Fruit fly (Drosophila melanogaster) whole organism, embryonic: ENCODE measurements around the gene PIG-U.

Source experiments
- Bgb ChIP-seq: fragments of 200-800 bp; sonication (Bioruptor generic); IDR thresholded peaks from 2 replicates; pipeline ENCODE4 v1.3.6; 2022; ENCODE audit warnings: missing biosample characterization, missing genetic modification characterization; ENCODE audit not compliant: partially characterized antibody
- CG11560 ChIP-seq: fragments of 200-800 bp; sonication (Bioruptor generic); IDR thresholded peaks from 3 replicates; pipeline ENCODE4 v1.3.6; 2022; ENCODE audit warnings: missing biosample characterization, missing genetic modification characterization
- CG12219 ChIP-seq: fragments of 200-800 bp; sonication (Bioruptor generic); optimal IDR thresholded peaks from 3 replicates; lab custom pipeline; 2018; ENCODE audit warnings: missing biosample characterization, mild to moderate bottlenecking, missing genetic modification characterization
- CG13287 ChIP-seq: fragments of 200-800 bp; sonication (Bioruptor generic); IDR thresholded peaks from 2 replicates; pipeline ENCODE4 v1.3.6; 2022; ENCODE audit warnings: missing biosample characterization, missing genetic modification characterization; ENCODE audit not compliant: partially characterized antibody
- CG13624 ChIP-seq: fragments of 200-800 bp; sonication (Bioruptor generic); optimal IDR thresholded peaks from 2 replicates; lab custom pipeline; 2016; ENCODE audit warnings: missing biosample characterization, missing genetic modification characterization
- CG14710 ChIP-seq: fragments of 200-800 bp; sonication (Bioruptor generic); optimal IDR thresholded peaks from 3 replicates; lab custom pipeline; 2019; ENCODE audit warnings: missing biosample characterization, mild to moderate bottlenecking, missing genetic modification characterization, moderate library complexity
- CG15011 ChIP-seq: fragments of 200-800 bp; sonication (Bioruptor generic); optimal IDR thresholded peaks from 3 replicates; lab custom pipeline; 2018; ENCODE audit warnings: missing biosample characterization, mild to moderate bottlenecking, missing genetic modification characterization
- CG15479 ChIP-seq: fragments of 200-800 bp; sonication (Bioruptor generic); optimal IDR thresholded peaks from 3 replicates; lab custom pipeline; 2019; ENCODE audit warnings: missing biosample characterization, mild to moderate bottlenecking, missing genetic modification characterization, moderate library complexity
- CG15514 ChIP-seq: fragments of 200-800 bp; sonication (Bioruptor generic); optimal IDR thresholded peaks from 3 replicates; lab custom pipeline; 2017; ENCODE audit warnings: missing biosample characterization, missing genetic modification characterization, mild to moderate bottlenecking, moderate library complexity, missing genetic modification reagents
- CG15601 ChIP-seq: fragments of 200-800 bp; sonication (Bioruptor generic); optimal IDR thresholded peaks from 3 replicates; lab custom pipeline; 2019; ENCODE audit warnings: missing biosample characterization, mild to moderate bottlenecking, missing genetic modification characterization, moderate library complexity
- CG1602 ChIP-seq: fragments of 200-800 bp; sonication (Bioruptor generic); optimal IDR thresholded peaks from 3 replicates; lab custom pipeline; 2016; ENCODE audit warnings: missing biosample characterization, missing genetic modification characterization
- CG1603 ChIP-seq: fragments of 200-800 bp; sonication (Bioruptor generic); optimal IDR thresholded peaks from 2 replicates; lab custom pipeline; 2019; ENCODE audit warnings: missing biosample characterization, mild to moderate bottlenecking, missing genetic modification characterization, moderate library complexity
- CG17186 ChIP-seq: fragments of 200-800 bp; sonication (Bioruptor generic); optimal IDR thresholded peaks from 3 replicates; lab custom pipeline; 2017; ENCODE audit warnings: missing biosample characterization, missing genetic modification reagents, missing genetic modification characterization
- CG17829 ChIP-seq: fragments of 200-800 bp; optimal IDR thresholded peaks from 2 replicates; lab custom pipeline; 2019; ENCODE audit warnings: missing biosample characterization, mild to moderate bottlenecking, missing genetic modification characterization, moderate library complexity
- CG4282 ChIP-seq: fragments of 200-800 bp; sonication (Bioruptor generic); optimal IDR thresholded peaks from 2 replicates; lab custom pipeline; 2016; ENCODE audit warnings: missing biosample characterization, missing genetic modification characterization
- CG4404 ChIP-seq: fragments of 200-800 bp; sonication (Bioruptor generic); IDR thresholded peaks from 2 replicates; pipeline ENCODE4 v1.3.6; 2022; ENCODE audit warnings: missing biosample characterization, missing genetic modification characterization
- CG6175 ChIP-seq: fragments of 200-800 bp; sonication (Bioruptor generic); IDR thresholded peaks from 3 replicates; pipeline ENCODE4 v1.3.6; 2022; ENCODE audit warnings: missing biosample characterization, missing genetic modification characterization
- CG6791 ChIP-seq: fragments of 200-800 bp; sonication (Bioruptor generic); IDR thresholded peaks from 3 replicates; pipeline ENCODE4 v1.3.6; 2022; ENCODE audit warnings: missing biosample characterization, missing genetic modification characterization; ENCODE audit not compliant: partially characterized antibody
- CG8478 ChIP-seq: fragments of >200 bp; optimal IDR thresholded peaks from 2 replicates; lab custom pipeline; 2018
- CG9727 ChIP-seq: fragments of 200-800 bp; sonication (Bioruptor generic); optimal IDR thresholded peaks from 3 replicates; lab custom pipeline; 2017; ENCODE audit warnings: missing biosample characterization, mild to moderate bottlenecking, missing genetic modification characterization
- CkIIα-i1 ChIP-seq: fragments of 200-800 bp; sonication (Bioruptor generic); IDR thresholded peaks from 2 replicates; pipeline ENCODE4 v1.3.6; 2022; ENCODE audit warnings: missing biosample characterization, missing genetic modification characterization
- Dip3 ChIP-seq: fragments of 200-800 bp; sonication (Bioruptor generic); optimal IDR thresholded peaks from 3 replicates; lab custom pipeline; 2016; ENCODE audit warnings: missing biosample characterization, missing genetic modification characterization
- Eip74EF ChIP-seq, 2 experiments: fragments of 200-800 bp in 1 of 2; fragments of >200 bp in 1 of 2; sonication (Bioruptor generic) in 1 of 2; optimal IDR thresholded peaks; 2 replicates each; lab custom pipeline; 2017 to 2019; ENCODE audit warnings: missing biosample characterization in 2 of 2, missing genetic modification characterization in 2 of 2, mild to moderate bottlenecking in 1 of 2, moderate library complexity in 1 of 2
- HLH4C ChIP-seq: fragments of 200-800 bp; sonication (Bioruptor generic); IDR thresholded peaks from 3 replicates; pipeline ENCODE4 v1.3.6; 2022; ENCODE audit warnings: missing biosample characterization, missing genetic modification characterization; ENCODE audit not compliant: partially characterized antibody
- Max ChIP-seq: fragments of 200-800 bp; sonication (Bioruptor generic); optimal IDR thresholded peaks from 2 replicates; lab custom pipeline; 2016; ENCODE audit warnings: missing biosample characterization, mild to moderate bottlenecking, missing genetic modification characterization
- NC2α ChIP-seq: fragments of 200-800 bp; sonication (Bioruptor generic); optimal IDR thresholded peaks from 2 replicates; lab custom pipeline; 2016; ENCODE audit warnings: missing biosample characterization, missing genetic modification characterization
- Pdp1 ChIP-seq, 2 experiments: fragments of 200-800 bp; sonication (Bioruptor generic); optimal IDR thresholded peaks; 3 replicates each; lab custom pipeline; 2016; ENCODE audit warnings: missing biosample characterization in 2 of 2, missing genetic modification characterization in 2 of 2, mild to moderate bottlenecking in 1 of 2, moderate library complexity in 1 of 2
- Sry-δ ChIP-seq: fragments of 200-800 bp; sonication (Bioruptor generic); optimal IDR thresholded peaks from 2 replicates; lab custom pipeline; 2016; ENCODE audit warnings: missing biosample characterization, missing genetic modification characterization
- TFAM ChIP-seq: fragments of 200-800 bp; sonication (Bioruptor generic); optimal IDR thresholded peaks from 2 replicates; lab custom pipeline; 2017; ENCODE audit warnings: missing biosample characterization, missing genetic modification characterization, inconsistent platforms
- Vsx1 ChIP-seq: fragments of 200-800 bp; sonication (Bioruptor generic); optimal IDR thresholded peaks from 2 replicates; lab custom pipeline; 2017; ENCODE audit warnings: missing biosample characterization, mild to moderate bottlenecking, missing genetic modification characterization, missing genetic modification reagents
- ato ChIP-seq: fragments of 200-800 bp; sonication (Bioruptor generic); IDR thresholded peaks from 2 replicates; pipeline ENCODE4 v1.3.6; 2022; ENCODE audit warnings: missing biosample characterization, missing genetic modification characterization; ENCODE audit not compliant: partially characterized antibody
- bbx ChIP-seq: fragments of 200-800 bp; sonication (Bioruptor generic); IDR thresholded peaks from 2 replicates; pipeline ENCODE4 v1.3.6; 2022; ENCODE audit warnings: missing biosample characterization, missing genetic modification characterization; ENCODE audit not compliant: partially characterized antibody
- cas ChIP-seq: fragments of 200-800 bp; sonication (Bioruptor generic); IDR thresholded peaks from 2 replicates; pipeline ENCODE4 v1.3.6; 2022; ENCODE audit warnings: missing biosample characterization, missing genetic modification characterization
- crp ChIP-seq, 2 experiments: fragments of 200-800 bp; sonication (Bioruptor generic); optimal IDR thresholded peaks; 2 replicates in 1 of 2; 3 replicates in 1 of 2; lab custom pipeline; 2017; ENCODE audit warnings: missing biosample characterization in 2 of 2, missing genetic modification characterization in 2 of 2, mild to moderate bottlenecking in 1 of 2, moderate library complexity in 1 of 2
- exex ChIP-seq: fragments of 200-800 bp; sonication (Bioruptor generic); optimal IDR thresholded peaks from 4 replicates; lab custom pipeline; 2018; ENCODE audit warnings: missing biosample characterization, mild to moderate bottlenecking, missing genetic modification characterization, moderate library complexity
- gfzf ChIP-seq: fragments of 200-800 bp; sonication (Bioruptor generic); optimal IDR thresholded peaks from 2 replicates; lab custom pipeline; 2016; ENCODE audit warnings: missing biosample characterization, mild to moderate bottlenecking, missing genetic modification characterization, moderate library complexity
- hb ChIP-seq: fragments of 200-800 bp; sonication (Bioruptor generic); IDR thresholded peaks from 3 replicates; pipeline ENCODE4 v1.3.6; 2022; ENCODE audit warnings: missing biosample characterization, missing genetic modification characterization; ENCODE audit not compliant: partially characterized antibody
- hbn ChIP-seq: fragments of 200-800 bp; sonication (Bioruptor generic); IDR thresholded peaks from 2 replicates; pipeline ENCODE4 v1.3.6; 2022; ENCODE audit warnings: missing biosample characterization, missing genetic modification characterization; ENCODE audit not compliant: partially characterized antibody
- inv ChIP-seq: fragments of 200-800 bp; sonication (Bioruptor generic); IDR thresholded peaks from 2 replicates; pipeline ENCODE4 v1.3.6; 2022; ENCODE audit warnings: missing biosample characterization, missing genetic modification characterization; ENCODE audit not compliant: partially characterized antibody
- jing ChIP-seq: fragments of 200-800 bp; sonication (Bioruptor generic); optimal IDR thresholded peaks from 2 replicates; lab custom pipeline; 2018; ENCODE audit warnings: missing biosample characterization, mild to moderate bottlenecking, missing genetic modification characterization
- nmo ChIP-seq: fragments of 200-800 bp; sonication (Bioruptor generic); optimal IDR thresholded peaks from 2 replicates; lab custom pipeline; 2018; ENCODE audit warnings: missing biosample characterization, mild to moderate bottlenecking, missing genetic modification characterization, moderate library complexity
- oc ChIP-seq: fragments of 200-800 bp; sonication (Bioruptor generic); optimal IDR thresholded peaks from 2 replicates; lab custom pipeline; 2018; ENCODE audit warnings: missing biosample characterization, mild to moderate bottlenecking, missing genetic modification characterization, moderate library complexity
- p53 ChIP-seq: fragments of 200-800 bp; sonication (Bioruptor generic); optimal IDR thresholded peaks from 2 replicates; lab custom pipeline; 2016; ENCODE audit warnings: missing biosample characterization, missing genetic modification characterization
- phol ChIP-seq: fragments of 200-800 bp; sonication (Bioruptor generic); optimal IDR thresholded peaks from 3 replicates; lab custom pipeline; 2018; ENCODE audit warnings: missing biosample characterization, mild to moderate bottlenecking, missing genetic modification characterization, moderate library complexity
- pita ChIP-seq: fragments of 200-800 bp; sonication (Bioruptor generic); optimal IDR thresholded peaks from 2 replicates; lab custom pipeline; 2017; ENCODE audit warnings: missing biosample characterization, mild to moderate bottlenecking, missing genetic modification characterization
- pzg ChIP-seq: fragments of 200-800 bp; sonication (Bioruptor generic); optimal IDR thresholded peaks from 3 replicates; lab custom pipeline; 2018; ENCODE audit warnings: missing biosample characterization, mild to moderate bottlenecking, missing genetic modification characterization, moderate library complexity
- ranshi ChIP-seq: fragments of 200-800 bp; sonication (Bioruptor generic); IDR thresholded peaks from 2 replicates; pipeline ENCODE4 v1.3.6; 2022; ENCODE audit warnings: missing biosample characterization, missing genetic modification characterization
- wek ChIP-seq: fragments of 200-800 bp; sonication (Bioruptor generic); optimal IDR thresholded peaks from 3 replicates; lab custom pipeline; 2018; ENCODE audit warnings: missing biosample characterization, mild to moderate bottlenecking, missing genetic modification characterization, moderate library complexity

The PIG-U gene

dm6 chr2L:8477971-8478370 is 36.9 kb upstream of the PIG-U start (continued):
- TF ChIP-seq Eip74EF (GFP tag; optimal IDR thresholded peaks at IDR 0.05; lab: Kevin White, UChicago) (peak in 1 of 2 experiments; percentile 90), ato (GFP tag; lab: Robert Waterston, UW) (0 out of 2 replicates have a peak, but pooled peaks have one; percentile 29), nmo (peak; percentile 35), cas (GFP tag; lab: Robert Waterston, UW) (no peak), ranshi (GFP tag; lab: Robert Waterston, UW) (no peak), Vsx1 (GFP tag; lab: Kevin White, UChicago) (no peak), CG1602 (GFP tag; lab: Kevin White, UChicago) (no peak), Sry-δ (GFP tag; lab: Kevin White, UChicago) (peak; percentile 69), CG13624 (GFP tag; lab: Kevin White, UChicago) (peak; percentile 5), pita (GFP tag; lab: Kevin White, UChicago) (peak; percentile 12), CG15011 (no peak), gfzf (GFP tag; lab: Kevin White, UChicago) (peak; percentile 23), NC2α (GFP tag; lab: Kevin White, UChicago) (no peak), CG4404 (GFP tag; lab: Robert Waterston, UW) (no peak), CG4282 (GFP tag; lab: Kevin White, UChicago) (no peak), phol (peak; percentile 51), CG15601 (tag; lab: Kevin White, UChicago) (peak; percentile 20), pzg (peak; percentile 62), p53 (no peak), TFAM (GFP tag; lab: Kevin White, UChicago) (no peak), inv (GFP tag; lab: Robert Waterston, UW) (peak; percentile 29; the same call in 1 of the 2 replicates), crp (GFP tag; optimal IDR thresholded peaks at IDR 0.05; lab: Kevin White, UChicago) (peak in 1 of 2 experiments; percentile 69), bbx (GFP tag; lab: Robert Waterston, UW) (peak; percentile 52; the same call in 1 of the 2 replicates), CG11560 (tag; lab: Robert Waterston, UW) (peak; percentile 96), CG6175 (GFP tag; lab: Robert Waterston, UW) (no peak), CG17829 (tag; lab: Kevin White, UChicago) (peak; percentile 23), wek (GFP tag; lab: Kevin White, UChicago) (no peak), CG9727 (GFP tag; lab: Kevin White, UChicago) (no peak), exex (tag; lab: Kevin White, UChicago) (no peak), Bgb (peak; percentile 56; the same call in 1 of the 2 replicates), CG17186 (GFP tag; lab: Kevin White, UChicago) (no peak), jing (GFP tag; lab: Kevin White, UChicago) (no peak), CG1603 (tag; lab: Kevin White, UChicago) (peak; percentile 75), CG15479 (GFP tag; lab: Kevin White, UChicago) (peak; percentile 88), CG6791 (GFP tag; lab: Robert Waterston, UW) (peak; percentile 58), HLH4C (GFP tag; lab: Robert Waterston, UW) (peak; percentile 49; the same call in 1 of the 3 replicates), CG12219 (no peak), hb (0 out of 3 replicates have a peak, but pooled peaks have one; percentile 40), hbn (GFP tag; lab: Robert Waterston, UW) (no peak), Dip3 (GFP tag; lab: Kevin White, UChicago) (peak; percentile 11), CG8478 (lab: Kevin White, UChicago) (peak; percentile 87), Pdp1 (GFP tag; optimal IDR thresholded peaks at IDR 0.05; lab: Kevin White, UChicago) (peak in 1 of 2 experiments; percentile 54), CG14710 (peak; percentile 55), Max (GFP tag; lab: Kevin White, UChicago) (peak; percentile 1), oc (tag; lab: Kevin White, UChicago) (no peak), CG15514 (GFP tag; lab: Kevin White, UChicago) (peak; percentile 22), CkIIα-i1 (GFP tag; lab: Robert Waterston, UW) (no peak), CG13287 (GFP tag; lab: Robert Waterston, UW) (peak; percentile 41)
